Worm (Caenorhabditis elegans) whole organism, L1 larva: Measurements from ENCODE around the gene mrck-1.

Experiments
- C16A3.4 ChIP-seq: fragments of 150-350 bp; optimal IDR thresholded peaks from 2 replicates; lab custom pipeline; 2014; ENCODE audit warnings: missing biosample characterization, missing genetic modification characterization
- F16B12.6 ChIP-seq: fragments of 150-350 bp; optimal IDR thresholded peaks from 2 replicates; lab custom pipeline; 2014; ENCODE audit warnings: missing biosample characterization, missing genetic modification characterization
- Y116A8C.19 ChIP-seq: sonication (generic microtip); optimal IDR thresholded peaks from 2 replicates; lab custom pipeline; 2016; ENCODE audit warnings: missing compliant biosample characterization, missing genetic modification characterization, borderline replicate concordance
- aha-1 ChIP-seq: fragments of 150-350 bp; optimal IDR thresholded peaks from 2 replicates; lab custom pipeline; 2014; ENCODE audit warnings: missing biosample characterization, missing genetic modification characterization
- ceh-63 ChIP-seq: fragments of 200-800 bp; sonication (Bioruptor generic); optimal IDR thresholded peaks from 2 replicates; lab custom pipeline; 2018; ENCODE audit warnings: mild to moderate bottlenecking, missing genetic modification characterization, missing compliant biosample characterization
- dsc-1 ChIP-seq: sonication (generic microtip); optimal IDR thresholded peaks from 2 replicates; lab custom pipeline; 2016; ENCODE audit warnings: mild to moderate bottlenecking, missing genetic modification characterization, missing compliant biosample characterization
- efl-1 ChIP-seq, 4 experiments: fragments of 150-350 bp; optimal IDR thresholded peaks in 3 of 4; peaks in 1 of 4; 1 replicate in 1 of 4; 2 replicates in 3 of 4; lab custom pipeline; 2014; ENCODE audit warnings: missing biosample characterization in 2 of 4, missing genetic modification characterization in 2 of 4, missing genetic modification reagents in 2 of 4
- efl-3 ChIP-seq: fragments of 200-800 bp; sonication (Bioruptor generic); optimal IDR thresholded peaks from 2 replicates; lab custom pipeline; 2018; ENCODE audit warnings: mild to moderate bottlenecking, missing genetic modification characterization, missing compliant biosample characterization
- egl-13 ChIP-seq: sonication (generic microtip); optimal IDR thresholded peaks from 2 replicates; lab custom pipeline; 2016; ENCODE audit warnings: missing genotype, missing genetic modification reagents, missing genetic modification characterization, missing compliant biosample characterization
- egl-27 ChIP-seq, 2 experiments: fragments of 150-350 bp in 1 of 2; sonication (generic microtip); optimal IDR thresholded peaks; 3 replicates each; lab custom pipeline; 2017 to 2018; ENCODE audit warnings: missing biosample characterization in 2 of 2, missing genetic modification characterization in 2 of 2, missing genetic modification reagents in 2 of 2
- elt-2 ChIP-seq: sonication (generic microtip); optimal IDR thresholded peaks from 2 replicates; lab custom pipeline; 2016; ENCODE audit warnings: missing genetic modification characterization, mild to moderate bottlenecking, inconsistent platforms, missing compliant biosample characterization, missing genetic modification reagents
- elt-3 ChIP-seq, 6 experiments: fragments of 150-350 bp in 1 of 6; sonication (generic microtip); optimal IDR thresholded peaks; 2 replicates each; lab custom pipeline; 2017 to 2018; ENCODE audit warnings: missing biosample characterization in 6 of 6, missing genetic modification characterization in 6 of 6, inconsistent platforms in 1 of 6
- fkh-10 ChIP-seq: sonication (generic microtip); optimal IDR thresholded peaks from 2 replicates; lab custom pipeline; 2017; ENCODE audit warnings: missing biosample characterization, missing genetic modification reagents, missing genetic modification characterization
- fos-1 ChIP-seq: fragments of 150-350 bp; optimal IDR thresholded peaks from 2 replicates; lab custom pipeline; 2014; ENCODE audit warnings: missing biosample characterization, missing genetic modification characterization
- grh-1 ChIP-seq: fragments of 200-800 bp; sonication (Bioruptor generic); IDR thresholded peaks from 2 replicates; pipeline ENCODE4 v1.3.6; 2022; ENCODE audit warnings: missing genetic modification reagents, missing genetic modification characterization, missing compliant biosample characterization
- hlh-17 ChIP-seq: fragments of 200-800 bp; sonication (Bioruptor generic); optimal IDR thresholded peaks from 2 replicates; lab custom pipeline; 2018; ENCODE audit warnings: missing genetic modification characterization, mild to moderate bottlenecking, missing compliant biosample characterization, moderate library complexity, borderline replicate concordance
- hlh-4 ChIP-seq: sonication (generic microtip); optimal IDR thresholded peaks from 2 replicates; lab custom pipeline; 2016; ENCODE audit warnings: mild to moderate bottlenecking, missing genetic modification characterization, missing compliant biosample characterization
- hpl-2 ChIP-seq: fragments of 150-350 bp; optimal IDR thresholded peaks from 2 replicates; lab custom pipeline; 2014; ENCODE audit warnings: missing biosample characterization, missing genetic modification reagents, missing genetic modification characterization
- irx-1 ChIP-seq: sonication (generic microtip); optimal IDR thresholded peaks from 2 replicates; lab custom pipeline; 2016; ENCODE audit warnings: missing genetic modification characterization, missing compliant biosample characterization
- isw-1 ChIP-seq: fragments of 200-800 bp; sonication (Bioruptor generic); IDR thresholded peaks from 2 replicates; pipeline ENCODE4 v1.3.6; 2022; ENCODE audit warnings: missing genetic modification characterization, missing compliant biosample characterization
- jun-1 ChIP-seq: fragments of 150-350 bp; optimal IDR thresholded peaks from 2 replicates; lab custom pipeline; 2014; ENCODE audit warnings: missing biosample characterization, missing genetic modification reagents, missing genetic modification characterization
- lin-13 ChIP-seq: fragments of 150-350 bp; optimal IDR thresholded peaks from 2 replicates; lab custom pipeline; 2014; ENCODE audit warnings: missing biosample characterization, missing genetic modification reagents, missing genetic modification characterization
- lin-14 ChIP-seq: fragments of 200-800 bp; sonication (Bioruptor generic); optimal IDR thresholded peaks from 2 replicates; lab custom pipeline; 2018; ENCODE audit warnings: mild to moderate bottlenecking, missing genetic modification characterization, moderate library complexity, missing compliant biosample characterization
- lin-15B ChIP-seq: fragments of 150-350 bp; sonication (generic microtip); optimal IDR thresholded peaks from 3 replicates; lab custom pipeline; 2014; ENCODE audit warnings: missing biosample characterization, missing genetic modification characterization
- lin-39 ChIP-seq: fragments of 150-350 bp; optimal IDR thresholded peaks from 2 replicates; lab custom pipeline; 2014; ENCODE audit warnings: missing biosample characterization, missing genetic modification reagents, missing genetic modification characterization
- lsy-2 ChIP-seq, 2 experiments: fragments of 150-350 bp; optimal IDR thresholded peaks; 2 replicates each; lab custom pipeline; 2014; ENCODE audit warnings: missing biosample characterization in 2 of 2, missing genetic modification characterization in 2 of 2
- mdl-1 ChIP-seq, 2 experiments: fragments of 150-350 bp; optimal IDR thresholded peaks; 2 replicates each; lab custom pipeline; 2014 to 2017; ENCODE audit warnings: missing biosample characterization in 2 of 2, missing genetic modification characterization in 2 of 2, inconsistent platforms in 1 of 2
- mef-2 ChIP-seq: fragments of 150-350 bp; optimal IDR thresholded peaks from 2 replicates; lab custom pipeline; 2014; ENCODE audit warnings: missing biosample characterization, missing genetic modification characterization
- mep-1 ChIP-seq: fragments of 150-350 bp; optimal IDR thresholded peaks from 2 replicates; lab custom pipeline; 2014; ENCODE audit warnings: missing biosample characterization, missing genetic modification characterization
- nhr-11 ChIP-seq: fragments of 150-350 bp; optimal IDR thresholded peaks from 2 replicates; lab custom pipeline; 2014; ENCODE audit warnings: missing biosample characterization, missing genetic modification characterization
- nhr-19 ChIP-seq: fragments of 200-800 bp; sonication (Bioruptor generic); conservative IDR thresholded peaks from 2 replicates; pipeline ENCODE4 v1.3.6; 2022; ENCODE audit warnings: missing genetic modification characterization, missing compliant biosample characterization
- nhr-20 ChIP-seq: sonication (generic microtip); optimal IDR thresholded peaks from 2 replicates; lab custom pipeline; 2016; ENCODE audit warnings: mild to moderate bottlenecking, missing genetic modification characterization, missing compliant biosample characterization
- nhr-237 ChIP-seq: fragments of 150-350 bp; optimal IDR thresholded peaks from 2 replicates; lab custom pipeline; 2014; ENCODE audit warnings: missing biosample characterization, missing genetic modification characterization
- nhr-47 ChIP-seq: sonication (generic microtip); optimal IDR thresholded peaks from 2 replicates; lab custom pipeline; 2016; ENCODE audit warnings: mild to moderate bottlenecking, missing genetic modification characterization, moderate library complexity, missing compliant biosample characterization
- nhr-76 ChIP-seq: sonication (generic microtip); optimal IDR thresholded peaks from 2 replicates; lab custom pipeline; 2017; ENCODE audit warnings: missing biosample characterization, missing genetic modification characterization
- nhr-85 ChIP-seq: sonication (generic microtip); peaks from one replicate; lab custom pipeline; 2016; ENCODE audit warnings: missing genetic modification characterization, inconsistent platforms, missing compliant biosample characterization
- pag-3 ChIP-seq: sonication (generic microtip); optimal IDR thresholded peaks from 2 replicates; lab custom pipeline; 2017; ENCODE audit warnings: missing genetic modification characterization, mild to moderate bottlenecking, missing compliant biosample characterization, antibody characterized with exemption, borderline replicate concordance; ENCODE audit not compliant: insufficient read depth
- pqm-1 ChIP-seq: sonication (generic microtip); optimal IDR thresholded peaks from 3 replicates; lab custom pipeline; 2017; ENCODE audit warnings: missing biosample characterization, missing genetic modification characterization
- rnt-1 ChIP-seq: sonication (generic microtip); optimal IDR thresholded peaks from 2 replicates; lab custom pipeline; 2016; ENCODE audit warnings: mild to moderate bottlenecking, missing genetic modification characterization, moderate library complexity, missing compliant biosample characterization
- skn-1 ChIP-seq: fragments of 150-350 bp; optimal IDR thresholded peaks from 2 replicates; lab custom pipeline; 2014; ENCODE audit warnings: missing biosample characterization, missing genetic modification characterization
- snpc-4 ChIP-seq: fragments of 150-350 bp; optimal IDR thresholded peaks from 2 replicates; lab custom pipeline; 2014; ENCODE audit warnings: missing biosample characterization, missing genetic modification characterization
- snu-23 ChIP-seq: sonication (generic microtip); optimal IDR thresholded peaks from 2 replicates; lab custom pipeline; 2016; ENCODE audit warnings: missing genetic modification characterization, missing compliant biosample characterization
- sox-4 ChIP-seq: sonication (generic microtip); optimal IDR thresholded peaks from 2 replicates; lab custom pipeline; 2016; ENCODE audit warnings: missing genetic modification characterization, missing compliant biosample characterization
- sptf-1 ChIP-seq: fragments of 150-350 bp; optimal IDR thresholded peaks from 2 replicates; lab custom pipeline; 2014; ENCODE audit warnings: missing biosample characterization, missing genetic modification characterization
- swsn-7 ChIP-seq: sonication (generic microtip); optimal IDR thresholded peaks from 2 replicates; lab custom pipeline; 2016; ENCODE audit warnings: missing genetic modification characterization, missing compliant biosample characterization
- tlp-1 ChIP-seq: fragments of 150-350 bp; optimal IDR thresholded peaks from 2 replicates; lab custom pipeline; 2014; ENCODE audit warnings: missing biosample characterization, missing genetic modification characterization
- unc-130 ChIP-seq: fragments of 150-350 bp; optimal IDR thresholded peaks from 2 replicates; lab custom pipeline; 2017; ENCODE audit warnings: missing biosample characterization, missing genetic modification characterization, inconsistent platforms
- unc-30 ChIP-seq: sonication (generic microtip); optimal IDR thresholded peaks from 2 replicates; lab custom pipeline; 2017; ENCODE audit warnings: missing biosample characterization, missing genetic modification characterization
- unc-86 ChIP-seq: sonication (generic microtip); optimal IDR thresholded peaks from 2 replicates; lab custom pipeline; 2016; ENCODE audit warnings: missing genetic modification characterization, missing compliant biosample characterization
- xbp-1 ChIP-seq: sonication (generic microtip); optimal IDR thresholded peaks from 2 replicates; lab custom pipeline; 2016; ENCODE audit warnings: missing genetic modification characterization, missing compliant biosample characterization

Gene mrck-1

ce11 chrV:6247397-6247796 is 19.7 kb downstream of the mrck-1 start (continued):
- peak; percentile 47; the same call in 1 of the 2 replicates for TF ChIP-seq grh-1 (GFP tag; lab: Robert Waterston, UW)
- peak; percentile 65 to 81 for TF ChIP-seq lsy-2 (tag; optimal IDR thresholded peaks at IDR 0.05; lab: Kevin White, UChicago)

ce11 chrV:6246454-6246981 is 20.6 kb downstream of the mrck-1 start, which contains the start of gene dmd-7:
TSS of gene dmd-7 (plus strand) at chrV:6246931.
- TF ChIP-seq irx-1 (tag; lab: Kevin White, UChicago): peak; percentile 77
- TF ChIP-seq elt-3 (tag; optimal IDR thresholded peaks at IDR 0.05; lab: Kevin White, UChicago): peak; percentile 64 to 96 (median 90)
- TF ChIP-seq sptf-1 (tag; lab: Kevin White, UChicago): no peak
- peak; percentile 83 for TF ChIP-seq unc-86 (tag; lab: Kevin White, UChicago)
- TF ChIP-seq nhr-19 (GFP tag; lab: Robert Waterston, UW): peak; percentile 91
- peak; percentile 66 for TF ChIP-seq C16A3.4 (tag; lab: Kevin White, UChicago)
- no peak for TF ChIP-seq pag-3 (tag; lab: Kevin White, UChicago)
- TF ChIP-seq egl-13 (tag; lab: Kevin White, UChicago): peak; percentile 53
- TF ChIP-seq skn-1 (tag; lab: Kevin White, UChicago): peak; percentile 86
- TF ChIP-seq F16B12.6 (tag; lab: Kevin White, UChicago): no peak
- TF ChIP-seq hlh-17 (GFP tag; lab: Kevin White, UChicago): no peak
- peak; percentile 51 for TF ChIP-seq elt-2 (tag; lab: Kevin White, UChicago)
- no peak for TF ChIP-seq unc-30 (tag; lab: Kevin White, UChicago)
- TF ChIP-seq jun-1 (tag; lab: Kevin White, UChicago): peak; percentile 93
- TF ChIP-seq nhr-76 (tag; lab: Kevin White, UChicago): peak; percentile 58
- TF ChIP-seq tlp-1 (tag; lab: Kevin White, UChicago): no peak
- TF ChIP-seq isw-1 (GFP tag; lab: Robert Waterston, UW): peak; percentile 61
- peak; percentile 100 for TF ChIP-seq nhr-85 (tag; lab: Kevin White, UChicago)
- TF ChIP-seq lsy-2 (tag; optimal IDR thresholded peaks at IDR 0.05; lab: Kevin White, UChicago): peak; percentile 82 to 84
- TF ChIP-seq nhr-20 (tag; lab: Kevin White, UChicago): peak; percentile 99
- peak in 1 of 2 experiments; percentile 90 for TF ChIP-seq mdl-1 (tag; optimal IDR thresholded peaks at IDR 0.05; lab: Kevin White, UChicago)
- peak; percentile 71 to 90 for TF ChIP-seq egl-27 (tag; optimal IDR thresholded peaks at IDR 0.05; lab: Kevin White, UChicago)
- peak; percentile 86 for TF ChIP-seq swsn-7 (tag; lab: Kevin White, UChicago)
- peak; percentile 95 for TF ChIP-seq snu-23 (GFP tag; lab: Kevin White, UChicago)
- no peak for TF ChIP-seq hlh-4
- TF ChIP-seq aha-1 (tag; lab: Kevin White, UChicago): peak; percentile 14
- peak; percentile 64 for TF ChIP-seq fos-1 (tag; lab: Kevin White, UChicago)
- peak; percentile 18 for TF ChIP-seq hpl-2 (GFP tag; lab: Kevin White, UChicago)
- peak; percentile 71 for TF ChIP-seq dsc-1
- no peak for TF ChIP-seq Y116A8C.19 (tag; lab: Kevin White, UChicago)
- TF ChIP-seq nhr-47 (tag; lab: Kevin White, UChicago): peak; percentile 91
- TF ChIP-seq xbp-1 (tag; lab: Kevin White, UChicago): peak; percentile 86
- TF ChIP-seq rnt-1 (tag; lab: Kevin White, UChicago): peak; percentile 84
- TF ChIP-seq efl-1 (optimal IDR thresholded peaks at IDR 0.05; lab: Kevin White, UChicago): peak; percentile 62 to 66
- TF ChIP-seq efl-1 (GFP tag; optimal IDR thresholded peaks at IDR 0.05 in 1 of 2; lab: Kevin White, UChicago): peak; percentile 36 to 95
- TF ChIP-seq efl-3 (GFP tag; lab: Kevin White, UChicago): peak; percentile 37
- TF ChIP-seq fkh-10 (GFP tag; lab: Kevin White, UChicago): peak; percentile 32
- peak; percentile 3 for TF ChIP-seq lin-39 (tag; lab: Kevin White, UChicago)
- no peak for TF ChIP-seq ceh-63
- TF ChIP-seq grh-1 (GFP tag; lab: Robert Waterston, UW): peak; percentile 91
- TF ChIP-seq pqm-1 (tag; lab: Kevin White, UChicago): no peak
- TF ChIP-seq unc-130 (tag; lab: Kevin White, UChicago): peak; percentile 85
- no peak for TF ChIP-seq mef-2 (tag; lab: Kevin White, UChicago)
- peak; percentile 49 for TF ChIP-seq snpc-4 (tag; lab: Kevin White, UChicago)
- peak; percentile 48 for TF ChIP-seq nhr-237 (tag; lab: Kevin White, UChicago)
- peak; percentile 86 for TF ChIP-seq mep-1 (tag; lab: Kevin White, UChicago)
- TF ChIP-seq lin-13 (GFP tag; lab: Kevin White, UChicago): peak; percentile 54
- TF ChIP-seq lin-15B (tag; lab: Kevin White, UChicago): no peak
- peak; percentile 90 for TF ChIP-seq sox-4 (tag; lab: Kevin White, UChicago)
- TF ChIP-seq nhr-11 (tag; lab: Kevin White, UChicago): peak; percentile 78
- TF ChIP-seq lin-14: peak; percentile 99
